Worm (Caenorhabditis elegans): ENCODE results near the gene C18H7.12.

DNA sequence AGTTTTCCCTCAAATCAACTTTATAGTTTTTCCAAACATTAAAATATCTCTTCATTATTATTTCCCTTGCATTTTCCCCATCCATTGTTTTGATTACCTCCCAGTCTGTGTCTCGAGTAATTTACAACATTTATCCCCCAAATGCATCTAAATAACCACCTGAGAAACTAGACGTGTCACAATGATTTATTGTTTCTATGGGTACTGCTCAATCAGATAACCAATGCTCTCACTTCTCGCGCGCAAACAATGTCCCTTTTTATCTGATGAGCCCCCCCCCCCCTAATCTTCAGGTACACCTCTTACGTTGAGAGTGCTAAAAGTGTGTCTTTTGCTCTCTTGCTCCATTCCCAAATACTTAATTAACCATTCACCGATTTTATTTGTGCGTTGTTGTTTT, 33.6 kb downstream of the C18H7.12 start:
- TF ChIP-seq nhr-77 (tag; optimal IDR thresholded peaks at IDR 0.05) (no peak), ceh-16 (tag; optimal IDR thresholded peaks at IDR 0.05) (no peak), nhr-237 (tag; optimal IDR thresholded peaks at IDR 0.05) (no peak), ztf-11 (tag; optimal IDR thresholded peaks at IDR 0.05) (no peak)
